Worm (Caenorhabditis elegans): Measurements from ENCODE around the gene T07G12.2.

T07G12.2 gene

ce11 chrIV:10505016-10505415 lies 25.5 kb upstream of the T07G12.2 start:
- TF ChIP-seq ama-1 (optimal IDR thresholded peaks at IDR 0.05) (no peak), ceh-28 (tag; optimal IDR thresholded peaks at IDR 0.05) (no peak), egl-5 (tag; optimal IDR thresholded peaks at IDR 0.05) (peak; percentile 14), elt-3 (tag; optimal IDR thresholded peaks at IDR 0.05) (no peak), nhr-11 (tag; optimal IDR thresholded peaks at IDR 0.05) (no peak)

- TF ChIP-seq pqm-1 (tag; optimal IDR thresholded peaks at IDR 0.05) (peak; percentile 63), nfya-1 (tag; optimal IDR thresholded peaks at IDR 0.05; ENCODE audit: insufficient read depth) (peak; percentile 29), elt-2 (tag; optimal IDR thresholded peaks at IDR 0.05) (peak; percentile 53), ceh-82 (tag; optimal IDR thresholded peaks at IDR 0.05) (no peak)
These were observed 24.5 kb upstream of the T07G12.2 start for ce11 chrIV:10506016-10506415.

DNA sequence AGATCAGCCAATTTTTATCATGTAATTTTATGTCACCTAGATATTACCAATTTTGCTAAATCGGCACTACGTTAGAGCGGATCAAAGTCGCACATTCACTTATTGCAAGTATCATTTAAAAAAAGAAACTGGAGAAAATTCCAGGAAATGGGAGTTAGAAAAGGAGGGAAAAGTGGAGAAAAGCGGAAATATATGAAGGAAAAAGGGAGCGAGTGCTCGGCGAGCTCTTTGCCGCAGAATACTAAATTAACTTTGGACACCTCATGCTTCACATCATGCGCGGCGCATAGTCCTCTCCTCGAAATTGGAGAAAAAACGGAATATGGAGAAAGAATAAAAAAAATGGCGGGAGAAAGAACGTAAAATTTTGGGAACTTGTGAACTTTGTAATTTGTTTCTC lies 22.9 kb upstream of the T07G12.2 start:
- peak; percentile 86 for TF ChIP-seq fkh-10 (GFP tag; optimal IDR thresholded peaks at IDR 0.05)
- TF ChIP-seq nhr-28 (tag; optimal IDR thresholded peaks at IDR 0.05): no peak
- peak; percentile 5 for TF ChIP-seq hmg-11 (tag; optimal IDR thresholded peaks at IDR 0.05)
- peak; percentile 55 for TF ChIP-seq nfya-1 (tag; optimal IDR thresholded peaks at IDR 0.05; ENCODE audit: insufficient read depth)

- peak; percentile 84 for TF ChIP-seq pha-4 (tag; optimal IDR thresholded peaks at IDR 0.05)
- peak; percentile 8 for TF ChIP-seq nfya-1 (tag; optimal IDR thresholded peaks at IDR 0.05; ENCODE audit: insufficient read depth)
- no peak for TF ChIP-seq ztf-4 (tag; optimal IDR thresholded peaks at IDR 0.05)
- TF ChIP-seq elt-2 (tag; optimal IDR thresholded peaks at IDR 0.05): peak; percentile 94
- peak; percentile 77 for TF ChIP-seq jun-1 (tag; optimal IDR thresholded peaks at IDR 0.05)
- TF ChIP-seq pqm-1 (tag; optimal IDR thresholded peaks at IDR 0.05): peak; percentile 90
- TF ChIP-seq ZK546.5 (tag; optimal IDR thresholded peaks at IDR 0.05): no peak
- TF ChIP-seq nhr-28 (tag; optimal IDR thresholded peaks at IDR 0.05): no peak
- TF ChIP-seq elt-1 (tag; optimal IDR thresholded peaks at IDR 0.05): no peak
These were observed 19.1 kb upstream of the T07G12.2 start for ce11 chrIV:10511432-10511831.

- TF ChIP-seq lin-39 (tag; optimal IDR thresholded peaks at IDR 0.05) (peak; percentile 45), nhr-11 (tag; optimal IDR thresholded peaks at IDR 0.05) (no peak), nhr-237 (tag; optimal IDR thresholded peaks at IDR 0.05) (no peak), egl-5 (tag; optimal IDR thresholded peaks at IDR 0.05) (peak; percentile 64), nhr-25 (tag; optimal IDR thresholded peaks at IDR 0.05) (no peak), ZK546.5 (tag; optimal IDR thresholded peaks at IDR 0.05) (no peak), nhr-12 (tag; optimal IDR thresholded peaks at IDR 0.05) (no peak), elt-1 (tag; optimal IDR thresholded peaks at IDR 0.05) (no peak), eor-1 (tag; optimal IDR thresholded peaks at IDR 0.05) (no peak), nfya-1 (tag; optimal IDR thresholded peaks at IDR 0.05; ENCODE audit: insufficient read depth) (peak; percentile 26)
These were observed 17.8 kb upstream of the T07G12.2 start for ce11 chrIV:10512752-10513151.

DNA sequence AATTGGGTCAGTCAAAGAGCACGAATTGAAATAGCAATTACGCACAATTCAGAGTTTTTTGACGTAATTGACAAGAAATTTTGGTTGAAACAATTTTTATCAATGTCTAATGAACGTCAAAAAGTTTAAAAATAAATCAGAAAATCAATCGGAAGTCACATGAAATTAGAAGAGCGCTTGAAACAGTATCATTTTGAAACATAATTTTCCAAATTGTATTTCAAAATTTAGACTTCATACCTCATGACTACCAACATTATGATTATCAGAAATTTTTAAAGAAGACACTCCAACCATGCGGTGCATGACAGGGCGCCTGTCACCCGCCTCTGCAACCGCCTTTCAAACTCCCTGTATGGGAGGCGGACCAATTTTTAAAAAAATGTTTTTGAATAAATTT lies 17.2 kb upstream of the T07G12.2 start:
- peak; percentile 77 for TF ChIP-seq elt-2 (tag; optimal IDR thresholded peaks at IDR 0.05)
- peak; percentile 9 for TF ChIP-seq pha-4 (tag; optimal IDR thresholded peaks at IDR 0.05)
- TF ChIP-seq snpc-4 (tag; optimal IDR thresholded peaks at IDR 0.05): no peak
- TF ChIP-seq daf-12 (tag; optimal IDR thresholded peaks at IDR 0.05): no peak
- TF ChIP-seq R02D3.7 (tag; optimal IDR thresholded peaks at IDR 0.05): no peak
- TF ChIP-seq zag-1 (tag; optimal IDR thresholded peaks at IDR 0.05): no peak
- no peak for TF ChIP-seq fkh-10 (GFP tag; optimal IDR thresholded peaks at IDR 0.05)

- TF ChIP-seq mml-1 (tag; optimal IDR thresholded peaks at IDR 0.05): no peak
- TF ChIP-seq ceh-9 (tag; optimal IDR thresholded peaks at IDR 0.05): no peak
These were observed 15.4 kb upstream of the T07G12.2 start, which contains the start of gene C02F4.4 for ce11 chrIV:10515128-10515527. Gene C02F4.4 (minus strand): TSS chrIV:10515228.

ce11 chrIV:10518652-10519051 lies 11.9 kb upstream of the T07G12.2 start:
- TF ChIP-seq pha-4 (tag; optimal IDR thresholded peaks at IDR 0.05): no peak
